Worm (Caenorhabditis elegans) whole organism, mixed stage, embryonic: ENCODE data around the gene C50B8.4.

Source experiments
- blmp-1 ChIP-seq: fragments of 150-350 bp; optimal IDR thresholded peaks from 2 replicates; lab custom pipeline; 2014; ENCODE audit warnings: missing biosample characterization, missing genetic modification characterization
- ceh-83 ChIP-seq: fragments of 200-800 bp; sonication (Bioruptor generic); optimal IDR thresholded peaks from 2 replicates; lab custom pipeline; 2018; ENCODE audit warnings: mild to moderate bottlenecking, missing genetic modification characterization, missing compliant biosample characterization
- drap-1 ChIP-seq: fragments of 200-800 bp; sonication (Bioruptor generic); optimal IDR thresholded peaks from 3 replicates; lab custom pipeline; 2018; ENCODE audit warnings: mild to moderate bottlenecking, missing genetic modification characterization, missing compliant biosample characterization
- elt-1 ChIP-seq: sonication (generic microtip); optimal IDR thresholded peaks from 2 replicates; lab custom pipeline; 2017; ENCODE audit warnings: missing genetic modification characterization, mild to moderate bottlenecking, missing compliant biosample characterization, antibody characterized with exemption, moderate library complexity, borderline replicate concordance; ENCODE audit not compliant: insufficient read depth
- ham-2 ChIP-seq: fragments of 200-800 bp; sonication (Bioruptor generic); optimal IDR thresholded peaks from 2 replicates; lab custom pipeline; 2018; ENCODE audit warnings: mild to moderate bottlenecking, missing genetic modification characterization, missing compliant biosample characterization
- lin-32 ChIP-seq: fragments of 200-800 bp; sonication (Bioruptor generic); optimal IDR thresholded peaks from 2 replicates; lab custom pipeline; 2018; ENCODE audit warnings: mild to moderate bottlenecking, missing genetic modification characterization, missing compliant biosample characterization
- nhr-76 ChIP-seq: sonication (generic microtip); optimal IDR thresholded peaks from 2 replicates; lab custom pipeline; 2017; ENCODE audit warnings: missing biosample characterization, missing genetic modification characterization
- pha-4 ChIP-seq: fragments of 150-350 bp; optimal IDR thresholded peaks from 2 replicates; lab custom pipeline; 2018; ENCODE audit warnings: missing biosample characterization, missing genetic modification reagents, missing genetic modification characterization
- unc-62 ChIP-seq: fragments of 150-350 bp; optimal IDR thresholded peaks from 2 replicates; lab custom pipeline; 2014; ENCODE audit warnings: missing biosample characterization, missing genetic modification reagents, missing genetic modification characterization
- zip-8 ChIP-seq: fragments of 150-350 bp; optimal IDR thresholded peaks from 2 replicates; lab custom pipeline; 2014; ENCODE audit warnings: missing biosample characterization, missing genetic modification characterization

DNA sequence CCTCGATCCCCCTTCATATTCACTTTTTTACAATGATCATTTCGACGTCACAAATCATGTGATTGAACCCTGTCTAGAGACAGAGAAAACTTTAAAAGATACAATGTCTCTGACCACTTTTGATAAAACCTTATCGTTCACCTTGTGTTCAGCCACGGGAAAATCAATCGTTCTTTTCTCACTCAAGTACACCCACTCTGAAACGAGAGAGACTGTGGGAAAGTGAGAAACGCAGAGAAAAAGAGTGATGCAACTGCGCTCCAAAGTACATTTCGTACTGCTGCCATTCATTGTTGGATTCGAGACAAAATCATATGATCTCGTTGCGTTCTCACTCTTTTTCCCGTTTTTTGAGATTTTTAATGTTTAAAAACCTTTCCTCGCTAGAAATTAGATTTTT, 6.6 kb upstream of the C50B8.4 start:
- TF ChIP-seq drap-1 (GFP tag; lab: Kevin White, UChicago) (no peak), elt-1 (tag; lab: Kevin White, UChicago) (no peak), blmp-1 (tag; lab: Kevin White, UChicago) (no peak), ceh-83 (GFP tag; lab: Kevin White, UChicago) (no peak), zip-8 (tag; lab: Kevin White, UChicago) (no peak), lin-32 (GFP tag; lab: Kevin White, UChicago) (no peak), pha-4 (peak; percentile 54), unc-62 (peak; percentile 20), nhr-76 (tag; lab: Kevin White, UChicago) (no peak), ham-2 (GFP tag; lab: Kevin White, UChicago) (no peak)
